Worm (Caenorhabditis elegans) whole organism, L2 larva: Measurements from ENCODE around the gene fbxa-202.

Source experiments
- alr-1 ChIP-seq: fragments of 150-350 bp; optimal IDR thresholded peaks from 2 replicates; lab custom pipeline; 2014; ENCODE audit warnings: missing biosample characterization, missing genetic modification characterization
- ama-1 ChIP-seq: fragments of 150-350 bp; optimal IDR thresholded peaks from 2 replicates; lab custom pipeline; 2018; ENCODE audit warnings: inconsistent platforms
- blmp-1 ChIP-seq: sonication (generic microtip); optimal IDR thresholded peaks from 2 replicates; lab custom pipeline; 2017; ENCODE audit warnings: missing genetic modification characterization, mild to moderate bottlenecking, missing compliant biosample characterization, antibody characterized with exemption, moderate library complexity; ENCODE audit not compliant: insufficient read depth
- dmd-4 ChIP-seq: sonication (generic microtip); optimal IDR thresholded peaks from 2 replicates; lab custom pipeline; 2017; ENCODE audit warnings: missing biosample characterization, missing genetic modification characterization
- egl-27 ChIP-seq: sonication (generic microtip); optimal IDR thresholded peaks from 3 replicates; lab custom pipeline; 2017; ENCODE audit warnings: missing biosample characterization, missing genetic modification reagents, missing genetic modification characterization
- lin-13 ChIP-seq: fragments of 150-350 bp; optimal IDR thresholded peaks from 2 replicates; lab custom pipeline; 2014; ENCODE audit warnings: missing biosample characterization, missing genetic modification reagents, missing genetic modification characterization
- mdl-1 ChIP-seq, 2 experiments: fragments of 150-350 bp in 1 of 2; sonication (generic microtip) in 1 of 2; optimal IDR thresholded peaks; 2 replicates each; lab custom pipeline; 2017; ENCODE audit warnings: missing biosample characterization in 2 of 2, missing genetic modification characterization in 2 of 2
- nhr-11 ChIP-seq: fragments of 150-350 bp; optimal IDR thresholded peaks from 2 replicates; lab custom pipeline; 2014; ENCODE audit warnings: missing biosample characterization, missing genetic modification characterization
- zag-1 ChIP-seq: fragments of 150-350 bp; optimal IDR thresholded peaks from 2 replicates; lab custom pipeline; 2014; ENCODE audit warnings: missing biosample characterization, missing genetic modification characterization
- ztf-11 ChIP-seq: sonication (generic microtip); optimal IDR thresholded peaks from 2 replicates; lab custom pipeline; 2017; ENCODE audit warnings: missing biosample characterization, missing genetic modification characterization

DNA sequence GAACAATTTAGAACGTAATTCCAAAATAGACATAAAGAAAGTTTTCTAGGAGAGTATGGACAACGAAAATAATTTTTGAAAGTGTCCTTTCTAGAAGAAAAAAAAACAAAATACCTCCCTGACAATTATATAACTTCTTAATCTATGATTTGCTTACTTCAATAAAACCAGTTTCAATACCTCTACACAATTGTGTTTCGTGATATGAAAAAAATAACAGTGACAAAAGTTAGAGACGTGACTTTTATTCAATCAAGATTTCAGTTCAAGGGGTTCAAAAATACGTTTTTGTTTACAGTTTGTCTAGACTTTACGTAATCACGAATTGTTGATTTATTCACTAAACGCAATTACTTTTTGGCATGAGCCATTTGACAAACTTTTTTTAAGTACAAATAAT is 5.8 kb upstream of the fbxa-202 start:
- TF ChIP-seq lin-13 (GFP tag; lab: Kevin White, UChicago): no peak
- TF ChIP-seq zag-1: no peak
- TF ChIP-seq mdl-1 (tag; optimal IDR thresholded peaks at IDR 0.05; lab: Kevin White, UChicago): no peak
- TF ChIP-seq alr-1 (tag; lab: Kevin White, UChicago): no peak
- TF ChIP-seq blmp-1: no peak
- TF ChIP-seq egl-27 (tag; lab: Kevin White, UChicago): no peak
- no peak for TF ChIP-seq ztf-11
- no peak for TF ChIP-seq ama-1 (lab: Kevin White, UChicago)
- TF ChIP-seq dmd-4 (tag; lab: Kevin White, UChicago): no peak
- no peak for TF ChIP-seq nhr-11 (tag; lab: Kevin White, UChicago)
